Fruit fly (Drosophila melanogaster) whole organism, prepupa: ENCODE measurements around the gene CG46520.
"Not testable (repeated sequence)": the region's sequence is repeated elsewhere in the genome, so short reads cannot be mapped to it uniquely, and the experiment has no call there.

Source experiments
- CG10669 ChIP-seq: fragments of 200-800 bp; sonication (Bioruptor generic); optimal IDR thresholded peaks from 3 replicates; lab custom pipeline; 2018; ENCODE audit warnings: missing biosample characterization, mild to moderate bottlenecking, missing genetic modification characterization, moderate library complexity
- CG1621 ChIP-seq: fragments of 200-800 bp; sonication (Bioruptor generic); optimal IDR thresholded peaks from 3 replicates; lab custom pipeline; 2018; ENCODE audit warnings: missing biosample characterization, mild to moderate bottlenecking, missing genetic modification characterization
- CG4318 ChIP-seq: fragments of 200-800 bp; sonication (Bioruptor generic); optimal IDR thresholded peaks from 3 replicates; lab custom pipeline; 2017; ENCODE audit warnings: missing biosample characterization, mild to moderate bottlenecking, missing genetic modification characterization
- Hr39 ChIP-seq: fragments of 200-800 bp; sonication (Bioruptor generic); optimal IDR thresholded peaks from 2 replicates; lab custom pipeline; 2016; ENCODE audit warnings: missing biosample characterization, missing genetic modification characterization
- dac ChIP-seq: fragments of 200-800 bp; sonication (Bioruptor generic); optimal IDR thresholded peaks from 2 replicates; lab custom pipeline; 2017; ENCODE audit warnings: missing biosample characterization, mild to moderate bottlenecking, missing genetic modification characterization
- ss ChIP-seq, 2 experiments: fragments of 200-800 bp; sonication (Bioruptor generic); optimal IDR thresholded peaks; 2 replicates in 1 of 2; 3 replicates in 1 of 2; lab custom pipeline; 2017 to 2018; ENCODE audit warnings: mild to moderate bottlenecking in 2 of 2, missing biosample characterization in 2 of 2, missing genetic modification characterization in 2 of 2, moderate library complexity in 1 of 2

- TF ChIP-seq ss (GFP tag; optimal IDR thresholded peaks at IDR 0.05; lab: Kevin White, UChicago); CG10669 (GFP tag; lab: Kevin White, UChicago); dac (GFP tag; lab: Kevin White, UChicago); Hr39 (GFP tag; lab: Kevin White, UChicago); CG1621; CG4318 (GFP tag; lab: Kevin White, UChicago): not testable (repeated sequence)
Measured at dm6 chrX:22236265-22236664, at the start of gene CG46520.
